Worm (Caenorhabditis elegans): ENCODE data around the gene C38C3.3.

Gene C38C3.3

ce11 chrV:1476841-1477240, 18.6 kb upstream of the C38C3.3 start:
- TF ChIP-seq ztf-29 (GFP tag; IDR thresholded peaks at IDR 0.05) (no peak), tab-1 (GFP tag; IDR thresholded peaks at IDR 0.05) (no peak), cog-1 (tag; optimal IDR thresholded peaks at IDR 0.05) (no peak), klf-2 (GFP tag; conservative IDR thresholded peaks at IDR 0.05) (no peak), ref-1 (GFP tag; conservative IDR thresholded peaks at IDR 0.05) (no peak), T22C8.4 (GFP tag; IDR thresholded peaks at IDR 0.05) (no peak), ztf-23 (GFP tag; IDR thresholded peaks at IDR 0.05) (no peak), flt-1 (GFP tag; IDR thresholded peaks at IDR 0.05) (no peak), med-1 (GFP tag; optimal IDR thresholded peaks at IDR 0.05; ENCODE audit: insufficient read depth) (no peak)

ce11 chrV:1480841-1481240, 14.6 kb upstream of the C38C3.3 start:
- TF ChIP-seq T22C8.4 (GFP tag; IDR thresholded peaks at IDR 0.05) (no peak), flt-1 (GFP tag; IDR thresholded peaks at IDR 0.05) (no peak), tab-1 (GFP tag; IDR thresholded peaks at IDR 0.05) (no peak), ztf-23 (GFP tag; IDR thresholded peaks at IDR 0.05) (no peak), klf-2 (GFP tag; conservative IDR thresholded peaks at IDR 0.05) (no peak), cog-1 (tag; optimal IDR thresholded peaks at IDR 0.05) (no peak), med-1 (GFP tag; optimal IDR thresholded peaks at IDR 0.05; ENCODE audit: insufficient read depth) (no peak), ztf-29 (GFP tag; IDR thresholded peaks at IDR 0.05) (no peak), ref-1 (GFP tag; conservative IDR thresholded peaks at IDR 0.05) (no peak)

- TF ChIP-seq ref-1 (GFP tag; conservative IDR thresholded peaks at IDR 0.05) (no peak), klf-2 (GFP tag; conservative IDR thresholded peaks at IDR 0.05) (no peak), med-1 (GFP tag; optimal IDR thresholded peaks at IDR 0.05; ENCODE audit: insufficient read depth) (no peak), tab-1 (GFP tag; IDR thresholded peaks at IDR 0.05) (no peak), flt-1 (GFP tag; IDR thresholded peaks at IDR 0.05) (no peak), ztf-29 (GFP tag; IDR thresholded peaks at IDR 0.05) (no peak), ztf-23 (GFP tag; IDR thresholded peaks at IDR 0.05) (no peak), cog-1 (tag; optimal IDR thresholded peaks at IDR 0.05) (no peak), T22C8.4 (GFP tag; IDR thresholded peaks at IDR 0.05) (no peak)
Measured at ce11 chrV:1481742-1482141, 13.7 kb upstream of the C38C3.3 start, which contains the start of gene C38C3.4. Gene C38C3.4, plus strand, starts transcription at chrV:1482042.

DNA sequence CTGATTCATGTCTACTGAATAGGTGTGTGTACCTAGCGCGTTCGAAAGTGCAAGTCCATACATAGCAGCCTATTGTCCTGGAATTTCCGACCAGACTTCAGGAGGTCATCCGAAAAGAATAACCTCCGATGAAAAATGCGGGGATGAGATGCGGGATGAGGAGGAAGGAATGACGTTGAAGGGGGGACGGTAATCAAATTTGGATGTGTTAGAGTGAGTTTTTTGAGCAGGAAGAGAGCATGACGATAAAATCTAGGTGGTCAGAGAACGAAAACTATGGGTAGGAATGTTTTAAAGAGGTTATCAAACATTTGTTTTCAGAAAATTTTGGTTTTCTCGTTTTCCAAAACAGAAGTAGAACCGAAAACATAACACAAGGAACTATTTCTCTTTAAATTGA, 9.4 kb upstream of the C38C3.3 start:
- TF ChIP-seq cog-1 (tag; optimal IDR thresholded peaks at IDR 0.05) (no peak), med-1 (GFP tag; optimal IDR thresholded peaks at IDR 0.05; ENCODE audit: insufficient read depth) (no peak), klf-2 (GFP tag; conservative IDR thresholded peaks at IDR 0.05) (no peak), flt-1 (GFP tag; IDR thresholded peaks at IDR 0.05) (no peak), ref-1 (GFP tag; conservative IDR thresholded peaks at IDR 0.05) (no peak), ztf-23 (GFP tag; IDR thresholded peaks at IDR 0.05) (no peak), T22C8.4 (GFP tag; IDR thresholded peaks at IDR 0.05) (no peak)

ce11 chrV:1487262-1487661, 8.2 kb upstream of the C38C3.3 start:
- TF ChIP-seq cog-1 (tag; optimal IDR thresholded peaks at IDR 0.05) (no peak), ztf-29 (GFP tag; IDR thresholded peaks at IDR 0.05) (no peak)

DNA sequence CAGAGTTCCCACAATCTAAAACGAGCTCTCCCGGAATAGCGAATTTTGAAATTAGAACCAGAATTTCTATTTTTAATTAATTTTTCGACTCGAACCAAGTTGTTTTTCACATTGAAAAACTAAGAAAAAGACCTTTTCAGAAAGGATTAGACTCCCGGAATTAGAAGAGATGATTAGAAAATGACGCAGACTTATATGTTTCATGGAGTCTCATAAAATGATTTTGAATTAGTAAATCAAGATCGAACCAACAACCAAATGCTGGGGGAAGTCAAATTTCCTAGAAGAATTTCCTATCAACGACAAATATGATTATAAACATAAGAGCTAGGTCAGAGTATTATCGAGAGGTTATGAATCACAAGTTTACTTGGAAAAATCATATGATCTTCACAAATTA, 6.8 kb upstream of the C38C3.3 start:
- TF ChIP-seq ztf-29 (GFP tag; IDR thresholded peaks at IDR 0.05) (no peak), tab-1 (GFP tag; IDR thresholded peaks at IDR 0.05) (no peak), ztf-23 (GFP tag; IDR thresholded peaks at IDR 0.05) (no peak)

- no peak for TF ChIP-seq ztf-29 (GFP tag; IDR thresholded peaks at IDR 0.05)
- TF ChIP-seq T22C8.4 (GFP tag; IDR thresholded peaks at IDR 0.05) = no peak
- TF ChIP-seq ref-1 (GFP tag; conservative IDR thresholded peaks at IDR 0.05) = no peak
- TF ChIP-seq cog-1 (tag; optimal IDR thresholded peaks at IDR 0.05) = no peak
- no peak for TF ChIP-seq ztf-23 (GFP tag; IDR thresholded peaks at IDR 0.05)
- TF ChIP-seq tab-1 (GFP tag; IDR thresholded peaks at IDR 0.05) = no peak
- TF ChIP-seq flt-1 (GFP tag; IDR thresholded peaks at IDR 0.05) = no peak
- no peak for TF ChIP-seq med-1 (GFP tag; optimal IDR thresholded peaks at IDR 0.05; ENCODE audit: insufficient read depth)
- no peak for TF ChIP-seq klf-2 (GFP tag; conservative IDR thresholded peaks at IDR 0.05)
Measured at ce11 chrV:1491510-1491909, 3.9 kb upstream of the C38C3.3 start, which contains the start of gene C38C3.6. Gene C38C3.6, minus strand, starts transcription at chrV:1491610.

DNA sequence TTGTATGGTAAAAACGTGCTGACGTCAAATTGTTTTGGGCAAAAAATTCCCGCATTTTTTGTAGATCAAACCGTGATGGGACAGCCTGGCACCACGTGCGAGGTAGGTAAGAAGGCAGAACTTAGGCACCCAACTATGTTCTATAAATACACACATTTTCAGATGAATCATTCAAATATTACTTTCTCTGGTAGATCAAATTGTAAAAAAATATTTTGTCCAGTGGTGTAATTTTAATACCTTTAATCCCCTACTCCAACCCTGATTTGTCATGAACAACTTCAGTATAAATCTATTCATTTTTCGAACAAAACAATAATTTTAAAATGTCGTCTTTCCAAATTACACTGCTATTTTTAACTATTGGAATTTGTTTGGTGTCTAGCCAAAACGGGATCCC, 965 bp upstream of the C38C3.3 start, which contains the start of gene spig-7:
Gene spig-7, plus strand, starts transcription at position 301 of the 400 bp plus-strand sequence.
- TF ChIP-seq T22C8.4 (GFP tag; IDR thresholded peaks at IDR 0.05) = no peak
- no peak for TF ChIP-seq cog-1 (tag; optimal IDR thresholded peaks at IDR 0.05)

- TF ChIP-seq T22C8.4 (GFP tag; IDR thresholded peaks at IDR 0.05) (peak; percentile 80), ztf-23 (GFP tag; IDR thresholded peaks at IDR 0.05) (no peak)
Measured at ce11 chrV:1495752-1496151, 318 bp downstream of the C38C3.3 start.

- TF ChIP-seq flt-1 (GFP tag; IDR thresholded peaks at IDR 0.05) = no peak
- no peak for TF ChIP-seq klf-2 (GFP tag; conservative IDR thresholded peaks at IDR 0.05)
- no peak for TF ChIP-seq cog-1 (tag; optimal IDR thresholded peaks at IDR 0.05)
- no peak for TF ChIP-seq tab-1 (GFP tag; IDR thresholded peaks at IDR 0.05)
- no peak for TF ChIP-seq T22C8.4 (GFP tag; IDR thresholded peaks at IDR 0.05)
- no peak for TF ChIP-seq ref-1 (GFP tag; conservative IDR thresholded peaks at IDR 0.05)
- TF ChIP-seq ztf-23 (GFP tag; IDR thresholded peaks at IDR 0.05) = no peak
- no peak for TF ChIP-seq ztf-29 (GFP tag; IDR thresholded peaks at IDR 0.05)
- no peak for TF ChIP-seq med-1 (GFP tag; optimal IDR thresholded peaks at IDR 0.05; ENCODE audit: insufficient read depth)
Measured at ce11 chrV:1499140-1499539, 3.7 kb downstream of the C38C3.3 start, which contains the start of gene sru-27. Gene sru-27, plus strand, starts transcription at chrV:1499440.

DNA sequence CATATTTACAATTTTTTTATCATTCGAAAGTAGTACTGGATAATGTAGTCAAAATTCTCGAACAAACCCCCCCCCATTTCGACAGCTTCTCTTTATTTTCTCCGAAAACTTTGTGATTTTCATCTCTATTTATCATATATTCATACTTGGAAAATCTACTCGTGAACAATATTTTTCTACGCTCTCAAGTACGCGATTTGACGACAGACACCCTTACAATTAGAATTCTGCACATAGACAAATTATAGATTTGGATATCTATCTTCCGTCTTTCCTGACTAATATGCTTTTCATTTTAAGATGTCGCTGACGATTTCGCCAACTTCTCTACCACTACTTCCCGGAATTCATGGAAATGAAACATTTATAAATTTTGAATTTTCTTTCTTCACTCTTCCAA, 10.6 kb downstream of the C38C3.3 start, which contains the start of gene sru-28:
Gene sru-28, plus strand, starts transcription at position 301 of the 400 bp plus-strand sequence.
- TF ChIP-seq med-1 (GFP tag; optimal IDR thresholded peaks at IDR 0.05; ENCODE audit: insufficient read depth) (no peak), T22C8.4 (GFP tag; IDR thresholded peaks at IDR 0.05) (no peak), ref-1 (GFP tag; conservative IDR thresholded peaks at IDR 0.05) (no peak), ztf-29 (GFP tag; IDR thresholded peaks at IDR 0.05) (no peak), klf-2 (GFP tag; conservative IDR thresholded peaks at IDR 0.05) (no peak), tab-1 (GFP tag; IDR thresholded peaks at IDR 0.05) (no peak), flt-1 (GFP tag; IDR thresholded peaks at IDR 0.05) (no peak), cog-1 (tag; optimal IDR thresholded peaks at IDR 0.05) (no peak), ztf-23 (GFP tag; IDR thresholded peaks at IDR 0.05) (no peak)

Measured in whole organism, midembryonic.